Worm (Caenorhabditis elegans): ENCODE results near the gene Y51B9A.8.
A peak's percentile ranks its signal among the peaks of the same experiment; 100 is the strongest.

The Y51B9A.8 gene

ce11 chrII:9407469-9407868 lies 8.8 kb downstream of the Y51B9A.8 start, which contains the start of gene arrd-2:
Gene arrd-2 (plus strand): TSS chrII:9407769.
- TF ChIP-seq ceh-22 (tag; optimal IDR thresholded peaks at IDR 0.05) (no peak), ceh-18 (tag; optimal IDR thresholded peaks at IDR 0.05) (no peak), fkh-10 (GFP tag; optimal IDR thresholded peaks at IDR 0.05) (no peak), ceh-19 (GFP tag; optimal IDR thresholded peaks at IDR 0.05) (no peak), hlh-6 (tag; optimal IDR thresholded peaks at IDR 0.05) (no peak), C38D4.7 (GFP tag; optimal IDR thresholded peaks at IDR 0.05) (no peak)

ce11 chrII:9411497-9411896 lies 12.8 kb downstream of the Y51B9A.8 start, which contains the start of gene M176.9:
Gene M176.9 (minus strand): TSS chrII:9411597.
- TF ChIP-seq pha-4 (tag; optimal IDR thresholded peaks at IDR 0.05) (no peak), sox-4 (tag; optimal IDR thresholded peaks at IDR 0.05) (no peak), eyg-1 (tag; optimal IDR thresholded peaks at IDR 0.05) (no peak)

ce11 chrII:9412086-9412608 lies 13.5 kb downstream of the Y51B9A.8 start, which contains the start of gene arrd-3:
Gene arrd-3 (plus strand): TSS chrII:9412558.
- TF ChIP-seq lin-11 (tag; optimal IDR thresholded peaks at IDR 0.05) (no peak), gmeb-2 (tag; optimal IDR thresholded peaks at IDR 0.05) (no peak), ceh-9 (tag; optimal IDR thresholded peaks at IDR 0.05) (no peak), dve-1 (tag; optimal IDR thresholded peaks at IDR 0.05) (no peak)

DNA sequence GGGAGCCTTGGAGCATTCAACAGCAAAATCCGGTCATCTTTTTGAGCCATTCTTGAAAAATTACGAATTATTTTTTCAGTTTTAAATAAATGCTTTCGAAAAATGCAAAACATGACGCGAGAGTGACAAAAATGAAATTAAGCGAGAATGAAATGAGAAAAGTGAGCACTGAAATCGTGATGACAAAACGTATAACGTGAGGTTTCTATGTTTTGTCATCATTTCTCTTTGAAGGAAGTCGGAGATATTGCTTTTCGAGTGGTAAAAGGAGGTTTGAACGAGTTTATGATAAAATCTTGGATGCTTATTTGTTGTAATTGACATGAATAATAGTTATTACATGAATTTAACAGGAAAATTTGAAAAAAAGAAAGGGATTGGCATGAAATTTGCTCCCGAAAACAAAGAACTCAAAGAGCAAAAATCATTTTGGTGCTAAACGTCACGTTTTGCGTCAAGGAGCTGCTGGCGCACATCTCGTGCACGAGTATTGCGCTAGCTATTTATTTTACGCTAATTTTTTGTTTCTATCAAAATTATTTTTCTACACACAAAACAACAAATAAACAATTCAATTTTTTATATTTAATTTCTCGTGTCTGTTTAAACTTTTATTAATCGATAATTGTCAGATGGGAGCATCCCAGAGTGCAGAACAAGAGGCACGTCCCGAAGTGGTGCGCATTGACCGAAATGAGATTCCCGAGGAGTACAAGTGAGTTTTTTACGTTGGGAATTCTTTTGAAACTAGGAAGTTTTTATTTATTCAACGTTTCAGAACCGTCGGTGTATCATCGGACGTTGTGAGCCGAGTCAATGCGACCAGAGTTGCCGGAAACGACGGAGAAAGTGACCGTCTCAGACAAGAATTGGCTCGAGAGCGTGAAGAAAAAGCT lies 18.0 kb downstream of the Y51B9A.8 start, which contains the start of the genes gss-1 and chch-3:
TSS of gene gss-1 (minus strand) at position 51 of the 896 bp plus-strand sequence.
TSS of gene chch-3 (plus strand) at position 633 of the 896 bp plus-strand sequence.
- no peak for TF ChIP-seq F13H6.1 (tag; optimal IDR thresholded peaks at IDR 0.05)
- TF ChIP-seq ama-1 (optimal IDR thresholded peaks at IDR 0.05), result no peak
- peak; percentile 45 for TF ChIP-seq nfya-1 (tag; optimal IDR thresholded peaks at IDR 0.05)
- TF ChIP-seq tbx-2 (tag; optimal IDR thresholded peaks at IDR 0.05), result peak; percentile 3
- peak; percentile 36 for TF ChIP-seq unc-42 (tag; optimal IDR thresholded peaks at IDR 0.05)
- peak; percentile 12 for TF ChIP-seq ceh-31 (tag; optimal IDR thresholded peaks at IDR 0.05)
- peak; percentile 33 for TF ChIP-seq ceh-14 (tag; optimal IDR thresholded peaks at IDR 0.05)
- no peak for TF ChIP-seq T23F11.4 (GFP tag; optimal IDR thresholded peaks at IDR 0.05)
- TF ChIP-seq unc-3 (GFP tag; conservative IDR thresholded peaks at IDR 0.05), result 0 out of 2 replicates have a peak, but pooled peaks have one; percentile 14
- TF ChIP-seq unc-3 (tag; optimal IDR thresholded peaks at IDR 0.05), result no peak
- peak; percentile 16 for TF ChIP-seq ceh-2 (tag; optimal IDR thresholded peaks at IDR 0.05)
- TF ChIP-seq hlh-6 (tag; optimal IDR thresholded peaks at IDR 0.05), result no peak
- TF ChIP-seq elt-2 (tag; optimal IDR thresholded peaks at IDR 0.05), result peak; percentile 25

- TF ChIP-seq sox-4 (tag; optimal IDR thresholded peaks at IDR 0.05), result no peak
- TF ChIP-seq elt-2 (tag; optimal IDR thresholded peaks at IDR 0.05), result peak; percentile 22
Observed at ce11 chrII:9418065-9418567, 19.5 kb downstream of the Y51B9A.8 start, which contains the start of the genes M176.4 and M176.16. Gene M176.4 (plus strand): TSS chrII:9418365. Gene M176.16 (plus strand): TSS chrII:9418517.

DNA sequence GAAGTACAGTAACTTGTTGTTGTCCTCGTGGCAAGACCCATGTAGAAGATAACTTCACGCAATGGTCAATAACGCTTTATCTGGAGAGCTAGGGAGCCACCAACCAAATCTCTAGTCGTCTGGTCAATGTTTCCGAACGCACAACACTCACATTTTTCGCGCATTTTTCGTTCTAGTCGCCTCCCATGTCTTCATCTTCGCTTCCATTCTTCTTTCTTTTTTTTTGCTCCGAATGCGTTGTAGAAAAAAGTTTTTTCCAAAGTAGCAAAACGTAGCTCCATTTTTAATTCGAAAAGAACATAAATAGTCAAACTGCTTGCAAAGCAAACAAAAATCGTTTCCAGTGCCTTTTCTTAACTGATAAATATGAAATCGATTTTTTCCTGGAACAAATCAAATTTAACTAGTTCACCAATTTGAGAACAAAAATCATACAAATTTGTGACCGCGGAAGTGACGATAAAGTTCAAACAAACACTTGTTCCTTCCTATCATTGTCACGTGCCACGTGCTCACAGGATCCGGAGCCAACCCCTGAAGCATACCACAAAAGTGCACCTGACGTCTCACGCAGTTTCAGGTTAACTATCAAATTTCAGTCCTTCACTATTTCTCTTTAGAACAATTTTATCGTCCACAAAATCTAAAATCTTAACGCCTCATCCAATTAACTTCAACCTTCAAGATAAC lies 20.3 kb downstream of the Y51B9A.8 start:
- TF ChIP-seq pax-1 (tag; optimal IDR thresholded peaks at IDR 0.05), result no peak
- no peak for TF ChIP-seq ttx-3 (tag; optimal IDR thresholded peaks at IDR 0.05)
- TF ChIP-seq ceh-45 (GFP tag; IDR thresholded peaks at IDR 0.05), result no peak
- no peak for TF ChIP-seq hlh-8 (tag; optimal IDR thresholded peaks at IDR 0.05)
- no peak for TF ChIP-seq ceh-14 (tag; optimal IDR thresholded peaks at IDR 0.05)
- no peak for TF ChIP-seq lin-11 (tag; optimal IDR thresholded peaks at IDR 0.05)
- TF ChIP-seq sox-4 (tag; optimal IDR thresholded peaks at IDR 0.05), result no peak
- TF ChIP-seq elt-2 (tag; optimal IDR thresholded peaks at IDR 0.05), result no peak
- no peak for TF ChIP-seq elt-4 (tag; optimal IDR thresholded peaks at IDR 0.05)
- TF ChIP-seq ceh-22 (tag; optimal IDR thresholded peaks at IDR 0.05), result no peak
- no peak for TF ChIP-seq fkh-6 (tag; optimal IDR thresholded peaks at IDR 0.05)
- no peak for TF ChIP-seq ceh-24 (tag; optimal IDR thresholded peaks at IDR 0.05)
- no peak for TF ChIP-seq eyg-1 (tag; optimal IDR thresholded peaks at IDR 0.05)
- TF ChIP-seq unc-55 (GFP tag; optimal IDR thresholded peaks at IDR 0.05), result no peak
- TF ChIP-seq lim-6 (tag; optimal IDR thresholded peaks at IDR 0.05), result no peak
- no peak for TF ChIP-seq mec-3 (tag; optimal IDR thresholded peaks at IDR 0.05; ENCODE audit: borderline replicate concordance)
- TF ChIP-seq pha-2 (tag; optimal IDR thresholded peaks at IDR 0.05), result no peak
- no peak for TF ChIP-seq zip-5 (tag; optimal IDR thresholded peaks at IDR 0.05)

All from whole organism, late embryonic.